Worm (Caenorhabditis elegans) whole organism, young adult: Measurements from ENCODE around the gene F16G10.10.

Source experiments
- ceh-27 ChIP-seq: fragments of 200-800 bp; sonication (Bioruptor generic); optimal IDR thresholded peaks from 2 replicates; lab custom pipeline; 2018; ENCODE audit warnings: mild to moderate bottlenecking, missing genetic modification characterization, moderate library complexity, missing compliant biosample characterization
- hsf-1 ChIP-seq: fragments of 200-800 bp; sonication (Bioruptor generic); IDR thresholded peaks from 2 replicates; pipeline ENCODE4 v1.3.6; 2022; ENCODE audit warnings: missing genetic modification reagents, missing genetic modification characterization, missing compliant biosample characterization
- lin-35 ChIP-seq, 3 experiments: fragments of 150-350 bp in 2 of 3; sonication (generic microtip) in 1 of 3; optimal IDR thresholded peaks; 2 replicates each; lab custom pipeline; 2014 to 2018; ENCODE audit warnings: missing biosample characterization in 3 of 3, missing genetic modification characterization in 3 of 3, missing genetic modification reagents in 3 of 3
- nfya-2 ChIP-seq: fragments of 200-800 bp; sonication (Bioruptor generic); IDR thresholded peaks from 2 replicates; pipeline ENCODE4 v1.3.6; 2022; ENCODE audit warnings: missing genetic modification reagents, missing genetic modification characterization, missing compliant biosample characterization
- rec-8 ChIP-seq, 2 experiments: sonication (generic microtip); optimal IDR thresholded peaks; 2 replicates each; lab custom pipeline; 2016; ENCODE audit warnings: mild to moderate bottlenecking in 2 of 2, missing genetic modification characterization in 2 of 2, missing genetic modification reagents in 2 of 2, missing genotype in 2 of 2, missing biosample characterization in 1 of 2, missing compliant biosample characterization in 1 of 2, moderate library complexity in 1 of 2
- repo-1 ChIP-seq: sonication (generic microtip); optimal IDR thresholded peaks from 2 replicates; lab custom pipeline; 2017; ENCODE audit warnings: mild to moderate bottlenecking, missing genetic modification characterization, missing compliant biosample characterization
- snpc-4 ChIP-seq, 5 experiments: fragments of 150-350 bp in 1 of 5; sonication (generic microtip) in 4 of 5; optimal IDR thresholded peaks; 2 replicates each; lab custom pipeline; 2014 to 2018; ENCODE audit warnings: missing genetic modification characterization in 5 of 5, missing biosample characterization in 3 of 5, antibody characterized with exemption in 2 of 5, mild to moderate bottlenecking in 2 of 5, missing compliant biosample characterization in 2 of 5, missing genotype in 2 of 5, moderate library complexity in 2 of 5, missing genetic modification reagents in 1 of 5

DNA sequence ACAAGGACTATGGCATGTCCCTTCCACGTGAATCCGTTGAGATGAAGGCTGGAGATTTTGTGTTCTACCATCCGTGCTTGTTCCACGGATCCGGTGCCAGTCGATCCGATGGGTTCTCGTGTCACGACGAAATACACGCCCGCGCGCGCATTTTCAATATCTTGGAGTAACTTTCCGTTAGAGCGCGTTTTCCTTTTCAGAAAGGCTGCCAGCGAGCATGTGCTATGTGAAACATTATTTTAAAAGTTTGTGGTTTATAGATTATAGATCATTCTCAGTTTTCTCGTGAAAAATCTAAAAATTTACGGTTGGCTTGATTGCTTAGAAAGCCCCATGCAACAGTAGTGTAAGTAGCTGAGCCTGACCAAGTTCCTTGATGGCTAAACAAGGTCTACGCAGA, 28.1 kb upstream of the F16G10.10 start, which contains the start of gene fbxc-20:
- TF ChIP-seq nfya-2 (no peak), repo-1 (tag; lab: Kevin White, UChicago) (no peak), snpc-4 (GFP tag; optimal IDR thresholded peaks at IDR 0.05; lab: Kevin White, UChicago) (no peak), snpc-4 (tag; optimal IDR thresholded peaks at IDR 0.05; lab: Kevin White, UChicago) (no peak), lin-35 (GFP tag; optimal IDR thresholded peaks at IDR 0.05; lab: Kevin White, UChicago) (no peak), ceh-27 (GFP tag; lab: Kevin White, UChicago) (no peak), hsf-1 (GFP tag; lab: Robert Waterston, UW) (no peak), rec-8 (tag; optimal IDR thresholded peaks at IDR 0.05; lab: Kevin White, UChicago) (no peak)
